Worm (Caenorhabditis elegans): Measurements from ENCODE around the gene act-5.

act-5 gene

DNA sequence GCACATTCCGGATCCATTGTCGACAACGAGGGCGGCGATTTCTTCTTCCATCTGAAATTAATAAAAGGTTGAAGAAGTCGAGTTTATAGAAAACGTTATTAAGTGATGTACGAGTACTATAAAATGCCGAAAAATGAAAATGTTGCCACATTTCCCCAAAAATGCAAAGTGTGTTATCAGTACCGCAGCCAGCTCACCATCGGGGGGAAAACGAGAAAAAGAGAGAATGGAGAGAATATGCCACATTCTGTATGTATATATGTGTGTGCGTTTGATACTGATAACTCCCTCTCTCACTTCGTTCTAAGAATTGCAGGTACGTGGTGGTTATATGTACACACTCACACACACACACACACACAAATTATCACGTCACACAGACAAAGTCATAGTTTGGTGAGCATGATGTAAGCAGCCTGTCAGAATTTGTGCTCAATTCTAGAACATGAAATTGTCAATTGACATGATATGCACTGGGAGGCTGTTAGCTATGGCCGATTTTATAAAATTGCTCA lies at the start of gene act-5 (continued):
- TF ChIP-seq nhr-41 (GFP tag; IDR thresholded peaks at IDR 0.05) (no peak; the same call in 1 of the 2 replicates), mep-1 (tag; optimal IDR thresholded peaks at IDR 0.05) (peak; percentile 23), mxl-2 (GFP tag; conservative IDR thresholded peaks at IDR 0.05) (no peak)

DNA sequence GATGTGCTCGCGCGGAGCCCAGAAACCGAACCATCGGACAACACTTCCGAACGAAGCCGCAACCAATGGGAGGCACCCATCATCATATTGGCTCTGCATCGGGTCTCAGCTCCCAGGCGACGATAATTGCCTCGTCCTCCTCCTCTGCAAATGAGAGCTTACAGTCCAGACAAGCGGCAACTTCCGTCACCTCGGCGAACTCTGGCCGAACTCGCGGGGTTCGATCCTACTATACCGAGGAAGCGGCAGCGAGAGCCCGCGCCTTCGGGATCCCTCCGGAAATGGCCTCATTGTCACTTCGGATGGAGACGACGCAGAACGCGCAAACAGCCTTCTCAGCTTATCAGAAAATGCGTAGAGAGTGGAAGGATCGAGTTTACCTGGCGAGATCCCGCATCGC lies 49.1 kb upstream of the act-5 start:
- TF ChIP-seq dmd-8 (GFP tag; IDR thresholded peaks at IDR 0.05) = no peak
- TF ChIP-seq set-16 (GFP tag; IDR thresholded peaks at IDR 0.05) = peak; percentile 89
- TF ChIP-seq cey-2 (tag; optimal IDR thresholded peaks at IDR 0.05; ENCODE audit: borderline replicate concordance, insufficient read depth) = no peak
- no peak for TF ChIP-seq gei-8 (GFP tag; optimal IDR thresholded peaks at IDR 0.05)
- TF ChIP-seq lin-38 (GFP tag; IDR thresholded peaks at IDR 0.05) = no peak

DNA sequence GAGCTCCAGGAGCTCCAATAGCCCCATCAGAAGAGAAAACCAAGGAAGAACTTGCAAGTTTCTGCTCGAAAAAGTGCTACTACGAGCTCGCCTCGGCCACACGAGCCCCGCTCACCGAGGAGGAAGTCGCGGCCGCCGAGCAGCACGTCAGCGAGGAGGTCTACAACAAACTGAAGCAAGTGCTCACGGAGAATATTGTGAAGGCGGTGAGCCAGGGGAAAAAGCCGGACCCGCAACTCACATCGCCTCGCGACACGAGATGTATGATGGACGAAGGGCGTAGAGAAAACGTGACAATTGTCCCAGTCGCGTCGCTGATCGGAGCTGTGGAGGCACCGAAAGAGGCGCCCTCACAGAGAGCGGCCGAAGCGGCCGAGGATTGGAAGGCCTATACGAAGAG lies 46.8 kb upstream of the act-5 start:
- TF ChIP-seq nhr-10 (tag; optimal IDR thresholded peaks at IDR 0.05) = no peak
- no peak for TF ChIP-seq gei-8 (GFP tag; optimal IDR thresholded peaks at IDR 0.05)
- no peak for TF ChIP-seq F10B5.3 (tag; optimal IDR thresholded peaks at IDR 0.05)
- no peak for TF ChIP-seq ZK337.2 (GFP tag; IDR thresholded peaks at IDR 0.05)
- no peak for TF ChIP-seq ceh-28 (tag; optimal IDR thresholded peaks at IDR 0.05)
- TF ChIP-seq hif-1 (tag; optimal IDR thresholded peaks at IDR 0.05) = no peak
- no peak for TF ChIP-seq aha-1 (tag)
- TF ChIP-seq nhr-76 (tag; optimal IDR thresholded peaks at IDR 0.05) = no peak
- no peak for TF ChIP-seq lsy-2 (tag; optimal IDR thresholded peaks at IDR 0.05)
- TF ChIP-seq snpc-4 (tag; optimal IDR thresholded peaks at IDR 0.05) = no peak
- TF ChIP-seq hmg-1.1 (GFP tag; IDR thresholded peaks at IDR 0.05) = no peak
- no peak for TF ChIP-seq vab-7 (GFP tag; IDR thresholded peaks at IDR 0.05)
- TF ChIP-seq lin-29 (GFP tag; IDR thresholded peaks at IDR 0.05) = no peak
- no peak for TF ChIP-seq T26A8.4 (GFP tag; IDR thresholded peaks at IDR 0.05)
- TF ChIP-seq F44E2.7 (GFP tag; IDR thresholded peaks at IDR 0.05) = 0 out of 2 replicates have a peak, but pooled peaks have one; percentile 6
- TF ChIP-seq set-16 (GFP tag; IDR thresholded peaks at IDR 0.05) = peak; percentile 77

DNA sequence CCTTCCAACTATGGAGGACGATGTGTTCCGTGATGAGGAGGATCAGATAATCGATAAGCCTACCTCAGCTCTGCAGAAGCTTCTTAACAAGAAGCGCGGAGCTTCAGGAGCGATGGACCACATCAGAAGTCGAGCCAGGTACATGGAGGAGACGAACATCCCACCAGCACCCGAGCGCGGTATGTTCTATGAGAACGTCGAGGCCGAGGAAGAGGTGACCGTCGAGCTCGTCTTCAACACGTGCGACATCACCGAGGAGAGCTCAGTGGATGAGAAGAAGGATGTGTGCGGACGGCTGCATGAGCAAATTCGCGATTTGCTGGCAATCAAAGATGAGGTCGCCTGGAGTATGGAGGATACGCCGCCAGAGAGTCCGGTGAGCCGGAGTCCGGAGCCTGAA lies 46.1 kb upstream of the act-5 start:
- TF ChIP-seq daf-19 (GFP tag; conservative IDR thresholded peaks at IDR 0.05) (no peak), php-3 (GFP tag; IDR thresholded peaks at IDR 0.05) (0 out of 2 replicates have a peak, but pooled peaks have one; percentile 26), aha-1 (tag) (peak; percentile 91), nhr-48 (tag; optimal IDR thresholded peaks at IDR 0.05) (no peak), sdz-12 (GFP tag; optimal IDR thresholded peaks at IDR 0.05) (no peak), pha-4 (GFP tag; IDR thresholded peaks at IDR 0.05) (no peak), pha-4 (tag; optimal IDR thresholded peaks at IDR 0.05) (no peak), nhr-42 (GFP tag; IDR thresholded peaks at IDR 0.05) (no peak), R02D3.7 (tag; optimal IDR thresholded peaks at IDR 0.05) (no peak), set-16 (GFP tag; IDR thresholded peaks at IDR 0.05) (peak; percentile 39; the same call in 1 of the 2 replicates)

- TF ChIP-seq dpl-1 (GFP tag; optimal IDR thresholded peaks at IDR 0.05) (no peak), nhr-11 (tag; optimal IDR thresholded peaks at IDR 0.05) (no peak), set-16 (GFP tag; IDR thresholded peaks at IDR 0.05) (peak; percentile 94), madf-5 (GFP tag; IDR thresholded peaks at IDR 0.05) (no peak), fkh-10 (GFP tag; optimal IDR thresholded peaks at IDR 0.05) (no peak), daf-16 (GFP tag; optimal IDR thresholded peaks at IDR 0.05) (no peak), daf-16 (tag; optimal IDR thresholded peaks at IDR 0.05) (no peak)
Observed at ce11 chrIII:13651414-13651813, 45.5 kb upstream of the act-5 start.

Data from whole organism, L4 larva.